Worm (Caenorhabditis elegans): ENCODE data around the gene eelo-2.
A peak's percentile ranks its signal among the peaks of the same experiment; 100 is the strongest.

DNA sequence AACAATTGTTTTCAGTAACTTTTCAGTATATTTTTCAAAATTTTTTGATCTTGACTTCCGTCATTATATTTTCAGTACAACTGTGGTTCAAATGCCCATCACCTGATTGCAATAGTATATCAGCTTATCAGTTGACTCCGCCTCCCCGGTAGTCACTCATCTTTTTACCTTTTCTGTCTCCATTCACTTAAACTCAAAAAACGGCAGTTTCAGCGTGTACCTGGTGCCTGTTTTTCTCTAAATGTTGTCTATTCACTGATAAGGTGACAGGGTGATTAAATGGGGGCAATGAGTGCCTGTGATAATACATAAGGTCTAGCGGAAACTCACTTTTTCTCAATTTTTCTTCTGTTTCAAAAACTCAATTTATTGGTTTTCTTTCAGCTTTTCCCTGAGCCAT lies 4.7 kb upstream of the eelo-2 start, which contains the start of gene ZK550.2:
- TF ChIP-seq crh-2 (tag; optimal IDR thresholded peaks at IDR 0.05) (peak; percentile 68), nhr-237 (tag; optimal IDR thresholded peaks at IDR 0.05) (no peak), ama-1 (optimal IDR thresholded peaks at IDR 0.05) (no peak), ceh-16 (tag; optimal IDR thresholded peaks at IDR 0.05) (no peak), ztf-4 (tag; optimal IDR thresholded peaks at IDR 0.05) (no peak), nhr-77 (tag; optimal IDR thresholded peaks at IDR 0.05) (no peak), unc-55 (GFP tag; optimal IDR thresholded peaks at IDR 0.05) (no peak), snpc-4 (tag; optimal IDR thresholded peaks at IDR 0.05) (no peak), lin-13 (GFP tag; optimal IDR thresholded peaks at IDR 0.05) (no peak), unc-62 (GFP tag; optimal IDR thresholded peaks at IDR 0.05) (no peak), lsy-2 (tag; optimal IDR thresholded peaks at IDR 0.05) (no peak), aly-2 (tag; optimal IDR thresholded peaks at IDR 0.05) (no peak)

All from whole organism, L2 larva.